Worm (Caenorhabditis elegans) whole organism, early embryonic: ENCODE measurements around the gene srh-28.

Source experiments
- aly-1 ChIP-seq: sonication (generic microtip); optimal IDR thresholded peaks from 2 replicates; lab custom pipeline; 2016; ENCODE audit warnings: missing genetic modification characterization, missing compliant biosample characterization
- tbx-11 ChIP-seq: fragments of 200-800 bp; sonication (Bioruptor generic); IDR thresholded peaks from 2 replicates; pipeline ENCODE4 v1.3.6; 2022; ENCODE audit warnings: missing genetic modification characterization, missing compliant biosample characterization
- tra-4 ChIP-seq: sonication (generic microtip); optimal IDR thresholded peaks from 2 replicates; lab custom pipeline; 2017; ENCODE audit warnings: missing genetic modification characterization, missing compliant biosample characterization

DNA sequence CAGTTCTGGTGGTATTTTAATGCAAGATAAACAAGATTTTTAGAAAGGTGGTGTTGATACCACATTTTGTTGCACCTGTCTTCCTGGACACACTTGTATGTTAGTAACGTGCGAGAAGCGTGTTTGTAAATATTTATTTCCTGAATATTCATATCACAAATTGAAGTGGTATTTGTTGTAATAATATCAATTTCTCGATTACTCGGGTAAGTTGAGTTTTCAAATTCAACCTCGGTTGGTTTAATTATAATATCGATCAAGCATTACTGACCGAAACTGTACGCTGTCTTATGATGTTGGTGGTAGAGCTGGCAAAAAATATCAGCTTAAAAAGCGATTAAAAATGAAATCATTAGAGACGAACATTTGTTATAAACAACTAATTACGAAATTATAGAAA, 28.4 kb upstream of the srh-28 start, which contains the start of gene dmsr-11:
- TF ChIP-seq tbx-11 (GFP tag; lab: Robert Waterston, UW) (no peak), aly-1 (tag; lab: Kevin White, UChicago) (no peak), tra-4 (no peak)
